Worm (Caenorhabditis elegans): ENCODE measurements around the gene str-16.

DNA sequence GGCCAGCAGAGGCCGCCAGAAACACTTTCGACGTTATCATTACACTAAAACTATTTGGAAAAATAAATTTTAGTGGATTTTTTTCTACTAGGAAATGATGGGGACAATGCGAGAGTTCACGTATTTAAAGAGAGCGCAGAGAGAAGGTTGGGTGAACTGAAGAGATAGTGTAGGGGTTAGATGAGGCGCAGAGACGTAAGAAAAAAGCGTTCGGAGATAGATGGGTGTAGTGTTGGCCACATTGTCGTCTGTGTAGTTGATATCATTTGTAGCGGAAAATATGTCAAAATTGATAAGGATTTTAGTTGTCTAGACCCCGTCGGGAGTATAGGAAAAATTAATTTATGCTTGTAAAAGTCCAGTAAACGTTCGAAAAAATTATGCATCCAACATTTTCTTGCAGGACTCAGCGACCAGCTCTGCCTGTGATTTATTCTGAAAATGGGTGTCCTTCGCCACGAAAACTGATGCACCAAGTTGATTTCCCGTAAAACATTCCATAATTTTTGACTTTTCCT lies 43.5 kb upstream of the str-16 start, which contains the start of the genes Y73C8B.3 and Y73C8B.9:
- no peak for TF ChIP-seq unc-62 (GFP tag; optimal IDR thresholded peaks at IDR 0.05)
- no peak for TF ChIP-seq Y116A8C.19 (tag; optimal IDR thresholded peaks at IDR 0.05; ENCODE audit: borderline replicate concordance)
- TF ChIP-seq sptf-1 (tag; optimal IDR thresholded peaks at IDR 0.05) = no peak
- no peak for TF ChIP-seq mdl-1 (tag; optimal IDR thresholded peaks at IDR 0.05)
- no peak for TF ChIP-seq egl-27 (tag; optimal IDR thresholded peaks at IDR 0.05)
